Fruit fly (Drosophila melanogaster): Measurements from ENCODE around the gene CG3430.

CG3430 gene

DNA sequence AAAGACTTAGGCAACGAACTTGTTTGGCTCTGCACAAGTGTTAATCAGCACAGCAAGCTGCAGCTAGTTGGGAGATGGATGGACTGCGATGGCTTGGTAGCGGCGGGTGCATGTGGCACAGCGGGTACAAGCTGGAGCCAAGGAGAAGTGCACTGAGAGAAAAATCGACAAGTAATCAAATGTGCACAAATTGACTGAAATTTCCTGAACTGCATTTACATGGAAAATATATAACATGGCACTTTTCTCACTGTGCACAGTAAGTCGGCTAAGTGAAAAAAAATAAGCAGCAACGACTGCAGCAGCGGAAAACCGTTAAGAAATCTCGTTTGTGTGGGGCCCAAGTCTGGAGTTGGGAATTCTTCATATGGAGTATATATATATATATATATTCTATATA is 34.3 kb downstream of the CG3430 start (continued):
- no peak for TF ChIP-seq CG12769 (tag; optimal IDR thresholded peaks at IDR 0.05)
- TF ChIP-seq CG10959 (GFP tag; IDR thresholded peaks at IDR 0.05) = no peak
- TF ChIP-seq Ravus (GFP tag; IDR thresholded peaks at IDR 0.05) = no peak
- TF ChIP-seq chn (GFP tag; optimal IDR thresholded peaks at IDR 0.05) = no peak
- no peak for TF ChIP-seq gem (tag; optimal IDR thresholded peaks at IDR 0.05)
- TF ChIP-seq stwl (tag; optimal IDR thresholded peaks at IDR 0.05) = no peak
- TF ChIP-seq CG1602 (GFP tag; optimal IDR thresholded peaks at IDR 0.05) = no peak
- no peak for TF ChIP-seq Bteb2 (GFP tag; optimal IDR thresholded peaks at IDR 0.05)
- TF ChIP-seq Xbp1 (GFP tag; optimal IDR thresholded peaks at IDR 0.05) = peak; percentile 27
- peak; percentile 45; the same call in 1 of the 2 replicates for TF ChIP-seq vvl (GFP tag; IDR thresholded peaks at IDR 0.05)
- no peak for TF ChIP-seq CG14441 (GFP tag; IDR thresholded peaks at IDR 0.05)
- no peak for TF ChIP-seq zfh2 (GFP tag; optimal IDR thresholded peaks at IDR 0.05)
- no peak for TF ChIP-seq CG7357 (GFP tag; IDR thresholded peaks at IDR 0.05)
- no peak for TF ChIP-seq CG4707 (GFP tag; optimal IDR thresholded peaks at IDR 0.05)
- TF ChIP-seq CG11696 (GFP tag; IDR thresholded peaks at IDR 0.05) = no peak
- no peak for TF ChIP-seq CG15269 (tag; optimal IDR thresholded peaks at IDR 0.05)
- TF ChIP-seq chm (GFP tag; IDR thresholded peaks at IDR 0.05) = 0 out of 2 replicates have a peak, but pooled peaks have one; percentile 31
- peak; percentile 75; the same call in 1 of the 3 replicates for TF ChIP-seq otp (GFP tag; IDR thresholded peaks at IDR 0.05)
- TF ChIP-seq abd-A (tag; optimal IDR thresholded peaks at IDR 0.05) = no peak
- no peak for TF ChIP-seq CG10209 (GFP tag; optimal IDR thresholded peaks at IDR 0.05)
- TF ChIP-seq Ets97D (GFP tag; optimal IDR thresholded peaks at IDR 0.05) = no peak
- no peak for TF ChIP-seq MESR4 (GFP tag; optimal IDR thresholded peaks at IDR 0.05)
- no peak for TF ChIP-seq HHEX (GFP tag; optimal IDR thresholded peaks at IDR 0.05)
- no peak for TF ChIP-seq CG16815 (GFP tag; optimal IDR thresholded peaks at IDR 0.05)
- no peak for TF ChIP-seq CG6854 (GFP tag; optimal IDR thresholded peaks at IDR 0.05)
- peak; percentile 88 for TF ChIP-seq sens (GFP tag)
- TF ChIP-seq CG7839 (tag; optimal IDR thresholded peaks at IDR 0.05) = no peak
- TF ChIP-seq CG6254 (GFP tag; optimal IDR thresholded peaks at IDR 0.05) = no peak
- no peak for TF ChIP-seq tx (GFP tag; optimal IDR thresholded peaks at IDR 0.05)
- TF ChIP-seq CG4282 (GFP tag; optimal IDR thresholded peaks at IDR 0.05) = no peak
- no peak for TF ChIP-seq lilli (GFP tag; optimal IDR thresholded peaks at IDR 0.05)
- peak; percentile 78 for TF ChIP-seq Drgx (GFP tag; IDR thresholded peaks at IDR 0.05)
- TF ChIP-seq hkb (optimal IDR thresholded peaks at IDR 0.05) = no peak
- 0 out of 2 replicates have a peak, but pooled peaks have one; percentile 16 for TF ChIP-seq hkb (GFP tag; IDR thresholded peaks at IDR 0.05)
- no peak for TF ChIP-seq ci (GFP tag; IDR thresholded peaks at IDR 0.05)
- no peak for TF ChIP-seq rib (GFP tag; IDR thresholded peaks at IDR 0.05)
- TF ChIP-seq CG1603 (tag; optimal IDR thresholded peaks at IDR 0.05) = no peak
- TF ChIP-seq CG1647 (GFP tag; optimal IDR thresholded peaks at IDR 0.05) = no peak
- no peak for TF ChIP-seq Pdp1 (GFP tag; optimal IDR thresholded peaks at IDR 0.05)
- no peak for TF ChIP-seq CG17912 (GFP tag; optimal IDR thresholded peaks at IDR 0.05)
- no peak for TF ChIP-seq wor (GFP tag; IDR thresholded peaks at IDR 0.05)
- TF ChIP-seq Meics (GFP tag; optimal IDR thresholded peaks at IDR 0.05) = no peak
- TF ChIP-seq Dad (GFP tag; optimal IDR thresholded peaks at IDR 0.05) = no peak
- TF ChIP-seq dati (GFP tag; IDR thresholded peaks at IDR 0.05) = no peak
- no peak for TF ChIP-seq Atf3 (GFP tag; optimal IDR thresholded peaks at IDR 0.05)
- no peak for TF ChIP-seq tll (GFP tag; optimal IDR thresholded peaks at IDR 0.05)
- no peak for TF ChIP-seq Nf-YA (GFP tag; IDR thresholded peaks at IDR 0.05)
- no peak for TF ChIP-seq CG10147 (GFP tag; optimal IDR thresholded peaks at IDR 0.05)
- no peak for TF ChIP-seq CG7556 (GFP tag; optimal IDR thresholded peaks at IDR 0.05)
- TF ChIP-seq sisA (GFP tag; IDR thresholded peaks at IDR 0.05) = peak; percentile 47
- no peak for TF ChIP-seq CG7963 (GFP tag; IDR thresholded peaks at IDR 0.05; ENCODE audit: partially characterized antibody)
- TF ChIP-seq CG11504 (tag; optimal IDR thresholded peaks at IDR 0.05) = no peak

All from whole organism, embryonic.